Worm (Caenorhabditis elegans): ENCODE data around the gene pqn-42.

DNA sequence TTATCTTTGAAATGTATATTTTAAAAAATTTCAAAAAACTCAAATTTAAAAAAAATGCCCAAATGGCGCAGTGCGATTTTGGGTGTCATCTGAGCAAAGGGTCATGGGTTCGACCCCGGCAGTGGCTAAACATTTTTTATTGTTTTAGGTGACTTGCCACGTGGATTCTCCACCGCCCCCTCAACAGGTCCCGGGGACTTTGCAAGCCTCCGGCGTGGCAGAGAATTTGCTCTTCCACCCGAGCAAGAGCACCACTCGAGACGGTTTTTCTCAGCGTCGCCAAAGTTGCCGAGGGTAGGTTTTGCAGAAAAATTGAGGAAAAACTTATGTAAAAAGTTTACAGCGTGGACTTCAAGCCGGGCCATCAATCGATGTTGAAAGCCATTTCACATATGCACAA is 13.6 kb downstream of the pqn-42 start:
- TF ChIP-seq him-1 (tag; optimal IDR thresholded peaks at IDR 0.05), result no peak
- TF ChIP-seq W03F9.2 (tag; optimal IDR thresholded peaks at IDR 0.05), result no peak
